Worm (Caenorhabditis elegans) whole organism, young adult: Measurements from ENCODE around the gene Y57G11C.14.

Source experiments
- B0336.3 ChIP-seq: fragments of 200-800 bp; sonication (Bioruptor generic); IDR thresholded peaks from 2 replicates; pipeline ENCODE4 v1.3.6; 2022; ENCODE audit warnings: missing genetic modification characterization, missing compliant biosample characterization
- D2030.7 ChIP-seq: fragments of 200-800 bp; sonication (Bioruptor generic); IDR thresholded peaks from 2 replicates; pipeline ENCODE4 v1.3.6; 2022; ENCODE audit warnings: missing genetic modification reagents, missing genetic modification characterization, missing compliant biosample characterization
- F23B12.7 ChIP-seq: sonication (generic microtip); optimal IDR thresholded peaks from 2 replicates; lab custom pipeline; 2017; ENCODE audit warnings: missing genetic modification characterization, mild to moderate bottlenecking, missing compliant biosample characterization, antibody characterized with exemption, moderate library complexity; ENCODE audit not compliant: insufficient read depth
- F33H1.4 ChIP-seq: fragments of 200-800 bp; sonication (Bioruptor generic); IDR thresholded peaks from 2 replicates; pipeline ENCODE4 v1.3.6; 2022; ENCODE audit warnings: missing genetic modification reagents, missing genetic modification characterization, missing compliant biosample characterization
- F39B2.1 ChIP-seq: fragments of 200-800 bp; sonication (Bioruptor generic); IDR thresholded peaks from 2 replicates; pipeline ENCODE4 v1.3.6; 2022; ENCODE audit warnings: missing genetic modification reagents, missing genetic modification characterization, missing compliant biosample characterization
- F49E8.2 ChIP-seq: sonication (generic microtip); optimal IDR thresholded peaks from 3 replicates; lab custom pipeline; 2017; ENCODE audit warnings: missing genetic modification characterization, mild to moderate bottlenecking, missing compliant biosample characterization, antibody characterized with exemption, moderate library complexity; ENCODE audit not compliant: insufficient read depth
- F52B5.7 ChIP-seq: sonication (generic microtip); optimal IDR thresholded peaks from 2 replicates; lab custom pipeline; 2016; ENCODE audit warnings: mild to moderate bottlenecking, missing genetic modification characterization, missing compliant biosample characterization
- F57A8.1 ChIP-seq: fragments of 200-800 bp; sonication (Bioruptor generic); optimal IDR thresholded peaks from 2 replicates; lab custom pipeline; 2018; ENCODE audit warnings: mild to moderate bottlenecking, missing genetic modification characterization, moderate library complexity, missing compliant biosample characterization
- K12H6.12 ChIP-seq: fragments of 200-800 bp; sonication (Bioruptor generic); optimal IDR thresholded peaks from 2 replicates; lab custom pipeline; 2018; ENCODE audit warnings: mild to moderate bottlenecking, missing genetic modification characterization, missing compliant biosample characterization
- Y67H2A.10 ChIP-seq: fragments of 200-800 bp; sonication (Bioruptor generic); conservative IDR thresholded peaks from 2 replicates; pipeline ENCODE4 v1.3.6; 2022; ENCODE audit warnings: missing genetic modification reagents, missing genetic modification characterization, missing compliant biosample characterization
- ZK185.1 ChIP-seq: sonication (generic microtip); optimal IDR thresholded peaks from 2 replicates; lab custom pipeline; 2016; ENCODE audit warnings: mild to moderate bottlenecking, missing genetic modification characterization, missing compliant biosample characterization; ENCODE audit not compliant: poor library complexity, severe bottlenecking
- akir-1 ChIP-seq: fragments of 200-800 bp; sonication (Bioruptor generic); optimal IDR thresholded peaks from 2 replicates; lab custom pipeline; 2018; ENCODE audit warnings: mild to moderate bottlenecking, missing genetic modification characterization, moderate library complexity, missing compliant biosample characterization
- ama-1 ChIP-seq, 3 experiments: fragments of 150-350 bp in 1 of 3; sonication (generic microtip) in 2 of 3; optimal IDR thresholded peaks; 2 replicates each; lab custom pipeline; 2014 to 2018; ENCODE audit warnings: missing biosample characterization in 2 of 3, missing genetic modification characterization in 2 of 3, missing genetic modification reagents in 2 of 3
- aptf-3 ChIP-seq: fragments of 200-800 bp; sonication (Bioruptor generic); IDR thresholded peaks from 2 replicates; pipeline ENCODE4 v1.3.6; 2022; ENCODE audit warnings: missing genetic modification characterization, missing compliant biosample characterization
- attf-5 ChIP-seq: fragments of 200-800 bp; sonication (Bioruptor generic); optimal IDR thresholded peaks from 2 replicates; lab custom pipeline; 2018; ENCODE audit warnings: mild to moderate bottlenecking, missing genetic modification characterization, missing compliant biosample characterization
- bed-1 ChIP-seq: fragments of 200-800 bp; sonication (Bioruptor generic); IDR thresholded peaks from 2 replicates; pipeline ENCODE4 v1.3.6; 2022; ENCODE audit warnings: missing genetic modification reagents, missing genetic modification characterization, missing compliant biosample characterization
- bed-2 ChIP-seq: fragments of 200-800 bp; sonication (Bioruptor generic); IDR thresholded peaks from 2 replicates; pipeline ENCODE4 v1.3.6; 2022; ENCODE audit warnings: missing genetic modification reagents, missing genetic modification characterization, missing compliant biosample characterization
- cebp-1 ChIP-seq, 2 experiments: fragments of 200-800 bp in 1 of 2; sonication (Bioruptor generic) in 1 of 2; sonication (generic microtip) in 1 of 2; IDR thresholded peaks in 1 of 2; optimal IDR thresholded peaks in 1 of 2; 2 replicates each; pipeline versions ENCODE4 v1.3.6 to Lab custom; 2017 to 2022; ENCODE audit warnings: missing compliant biosample characterization in 2 of 2, missing genetic modification characterization in 2 of 2, mild to moderate bottlenecking in 1 of 2, missing genetic modification reagents in 1 of 2, moderate library complexity in 1 of 2
- cebp-2 ChIP-seq: fragments of 200-800 bp; sonication (Bioruptor generic); IDR thresholded peaks from 2 replicates; pipeline ENCODE4 v1.3.6; 2022; ENCODE audit warnings: missing genetic modification characterization, missing compliant biosample characterization
- ceh-91 ChIP-seq: fragments of 200-800 bp; sonication (Bioruptor generic); IDR thresholded peaks from 2 replicates; pipeline ENCODE4 v1.3.6; 2022; ENCODE audit warnings: missing genetic modification reagents, missing genetic modification characterization, missing compliant biosample characterization
- dpff-1 ChIP-seq: sonication (generic microtip); optimal IDR thresholded peaks from 2 replicates; lab custom pipeline; 2017; ENCODE audit warnings: mild to moderate bottlenecking, missing genetic modification characterization, missing compliant biosample characterization
- dpl-1 ChIP-seq: fragments of 150-350 bp; optimal IDR thresholded peaks from 2 replicates; lab custom pipeline; 2014; ENCODE audit warnings: missing biosample characterization, missing genetic modification reagents, missing genetic modification characterization
- efl-1 ChIP-seq: fragments of 150-350 bp; optimal IDR thresholded peaks from 2 replicates; lab custom pipeline; 2014; ENCODE audit warnings: missing biosample characterization, missing genetic modification reagents, missing genetic modification characterization
- egl-18 ChIP-seq: fragments of 200-800 bp; sonication (Bioruptor generic); IDR thresholded peaks from 2 replicates; pipeline ENCODE4 v1.3.6; 2022; ENCODE audit warnings: missing genetic modification reagents, missing genetic modification characterization, missing compliant biosample characterization
- egl-44 ChIP-seq: fragments of 200-800 bp; sonication (Bioruptor generic); IDR thresholded peaks from 2 replicates; pipeline ENCODE4 v1.3.6; 2022; ENCODE audit warnings: missing genetic modification reagents, missing genetic modification characterization, missing compliant biosample characterization
- egrh-3 ChIP-seq: fragments of 200-800 bp; sonication (Bioruptor generic); IDR thresholded peaks from 2 replicates; pipeline ENCODE4 v1.3.6; 2022; ENCODE audit warnings: missing genetic modification reagents, missing genetic modification characterization, missing compliant biosample characterization
- ekl-4 ChIP-seq: fragments of 200-800 bp; sonication (Bioruptor generic); IDR thresholded peaks from 2 replicates; pipeline ENCODE4 v1.3.6; 2022; ENCODE audit warnings: missing genetic modification reagents, missing genetic modification characterization, missing compliant biosample characterization
- fkh-3 ChIP-seq: sonication (generic microtip); optimal IDR thresholded peaks from 2 replicates; lab custom pipeline; 2016; ENCODE audit warnings: mild to moderate bottlenecking, missing genetic modification characterization, missing compliant biosample characterization
- gei-17 ChIP-seq: fragments of 200-800 bp; sonication (Bioruptor generic); optimal IDR thresholded peaks from 2 replicates; lab custom pipeline; 2018; ENCODE audit warnings: mild to moderate bottlenecking, missing genetic modification characterization, missing compliant biosample characterization
- hsf-1 ChIP-seq: fragments of 200-800 bp; sonication (Bioruptor generic); IDR thresholded peaks from 2 replicates; pipeline ENCODE4 v1.3.6; 2022; ENCODE audit warnings: missing genetic modification reagents, missing genetic modification characterization, missing compliant biosample characterization
- lin-40 ChIP-seq: sonication (generic microtip); optimal IDR thresholded peaks from 2 replicates; lab custom pipeline; 2016; ENCODE audit warnings: missing genetic modification characterization, mild to moderate bottlenecking, missing compliant biosample characterization, missing genotype, missing genetic modification reagents
- lin-54 ChIP-seq: fragments of 200-800 bp; sonication (Bioruptor generic); optimal IDR thresholded peaks from 2 replicates; lab custom pipeline; 2018; ENCODE audit warnings: mild to moderate bottlenecking, missing genetic modification characterization, missing compliant biosample characterization
- lsl-1 ChIP-seq: fragments of 200-800 bp; sonication (Bioruptor generic); optimal IDR thresholded peaks from 2 replicates; lab custom pipeline; 2018; ENCODE audit warnings: mild to moderate bottlenecking, missing genetic modification characterization, moderate library complexity, missing compliant biosample characterization
- mcd-1 ChIP-seq: fragments of 200-800 bp; sonication (Bioruptor generic); IDR thresholded peaks from 2 replicates; pipeline ENCODE4 v1.3.6; 2022; ENCODE audit warnings: missing genetic modification reagents, missing genetic modification characterization, missing compliant biosample characterization
- mel-28 ChIP-seq: sonication (generic microtip); optimal IDR thresholded peaks from 2 replicates; lab custom pipeline; 2016; ENCODE audit warnings: borderline replicate concordance, mild to moderate bottlenecking, missing genetic modification characterization, missing compliant biosample characterization
- nfyb-1 ChIP-seq: fragments of 200-800 bp; sonication (Bioruptor generic); IDR thresholded peaks from 2 replicates; pipeline ENCODE4 v1.3.6; 2022; ENCODE audit warnings: missing genetic modification reagents, missing genetic modification characterization, missing compliant biosample characterization
- nhr-90 ChIP-seq: sonication (generic microtip); optimal IDR thresholded peaks from 2 replicates; lab custom pipeline; 2016; ENCODE audit warnings: missing genotype, mild to moderate bottlenecking, missing genetic modification characterization, missing compliant biosample characterization
- rec-8 ChIP-seq, 2 experiments: sonication (generic microtip); optimal IDR thresholded peaks; 2 replicates each; lab custom pipeline; 2016; ENCODE audit warnings: mild to moderate bottlenecking in 2 of 2, missing genetic modification characterization in 2 of 2, missing genetic modification reagents in 2 of 2, missing genotype in 2 of 2, missing biosample characterization in 1 of 2, missing compliant biosample characterization in 1 of 2, moderate library complexity in 1 of 2
- repo-1 ChIP-seq: sonication (generic microtip); optimal IDR thresholded peaks from 2 replicates; lab custom pipeline; 2017; ENCODE audit warnings: mild to moderate bottlenecking, missing genetic modification characterization, missing compliant biosample characterization
- snpc-1.1 ChIP-seq: sonication (generic microtip); optimal IDR thresholded peaks from 2 replicates; lab custom pipeline; 2017; ENCODE audit warnings: missing genetic modification characterization, mild to moderate bottlenecking, missing compliant biosample characterization, antibody characterized with exemption, moderate library complexity, missing genotype, missing genetic modification reagents; ENCODE audit not compliant: insufficient read depth
- snpc-1.3 ChIP-seq: sonication (generic microtip); optimal IDR thresholded peaks from 2 replicates; lab custom pipeline; 2017; ENCODE audit warnings: missing genetic modification characterization, mild to moderate bottlenecking, missing compliant biosample characterization, antibody characterized with exemption, moderate library complexity, missing genotype, missing genetic modification reagents; ENCODE audit not compliant: insufficient read depth
- sptf-2 ChIP-seq: fragments of 200-800 bp; sonication (Bioruptor generic); optimal IDR thresholded peaks from 2 replicates; lab custom pipeline; 2018; ENCODE audit warnings: mild to moderate bottlenecking, missing genetic modification characterization, missing compliant biosample characterization
- tbx-9 ChIP-seq: sonication (generic microtip); optimal IDR thresholded peaks from 2 replicates; lab custom pipeline; 2016; ENCODE audit warnings: borderline replicate concordance, missing genetic modification characterization, inconsistent platforms, missing compliant biosample characterization
- zim-3 ChIP-seq: sonication (generic microtip); optimal IDR thresholded peaks from 2 replicates; lab custom pipeline; 2017; ENCODE audit warnings: mild to moderate bottlenecking, missing genetic modification characterization, moderate library complexity, missing compliant biosample characterization
- ztf-18 ChIP-seq: sonication (generic microtip); optimal IDR thresholded peaks from 2 replicates; lab custom pipeline; 2016; ENCODE audit warnings: missing genotype, mild to moderate bottlenecking, missing genetic modification characterization, missing compliant biosample characterization
- ztf-28 ChIP-seq: fragments of 200-800 bp; sonication (Bioruptor generic); IDR thresholded peaks from 2 replicates; pipeline ENCODE4 v1.3.6; 2022; ENCODE audit warnings: missing genetic modification reagents, missing genetic modification characterization, missing compliant biosample characterization

Gene Y57G11C.14

ce11 chrIV:14764719-14765173, 34.4 kb upstream of the Y57G11C.14 start (continued):
- TF ChIP-seq akir-1 (GFP tag; lab: Kevin White, UChicago) = no peak
- TF ChIP-seq F52B5.7 (tag; lab: Kevin White, UChicago) = no peak
- peak; percentile 54 for TF ChIP-seq ztf-18 (tag; lab: Kevin White, UChicago)
- TF ChIP-seq snpc-1.1 (tag; lab: Kevin White, UChicago) = peak; percentile 96
- TF ChIP-seq sptf-2 = no peak
- peak; percentile 57 for TF ChIP-seq hsf-1 (GFP tag; lab: Robert Waterston, UW)
- no peak for TF ChIP-seq gei-17 (GFP tag; lab: Kevin White, UChicago)
- no peak for TF ChIP-seq fkh-3 (tag; lab: Kevin White, UChicago)
- peak; percentile 70 for TF ChIP-seq lin-54 (GFP tag; lab: Kevin White, UChicago)
- no peak for TF ChIP-seq nhr-90 (tag; lab: Kevin White, UChicago)
- no peak for TF ChIP-seq cebp-1 (GFP tag; IDR thresholded peaks at IDR 0.05; lab: Robert Waterston, UW)
- TF ChIP-seq cebp-1 (tag; optimal IDR thresholded peaks at IDR 0.05; lab: Kevin White, UChicago) = no peak
- TF ChIP-seq lin-40 (tag; lab: Kevin White, UChicago) = no peak
- TF ChIP-seq F33H1.4 (GFP tag; lab: Robert Waterston, UW) = peak; percentile 72
- peak; percentile 25 for TF ChIP-seq efl-1 (GFP tag; lab: Kevin White, UChicago)
- no peak for TF ChIP-seq ama-1 (optimal IDR thresholded peaks at IDR 0.05; lab: Kevin White, UChicago)
- peak in 1 of 2 experiments; percentile 41 for TF ChIP-seq ama-1 (GFP tag; optimal IDR thresholded peaks at IDR 0.05; lab: Kevin White, UChicago)
- TF ChIP-seq bed-2 = no peak
- TF ChIP-seq F57A8.1 (GFP tag; lab: Kevin White, UChicago) = no peak
- TF ChIP-seq ceh-91 = peak; percentile 63; the same call in 1 of the 2 replicates
- no peak for TF ChIP-seq zim-3 (tag; lab: Kevin White, UChicago)
- TF ChIP-seq dpl-1 (GFP tag; lab: Kevin White, UChicago) = no peak
- TF ChIP-seq mcd-1 (GFP tag; lab: Robert Waterston, UW) = peak; percentile 76
- 0 out of 2 replicates have a peak, but pooled peaks have one; percentile 14 for TF ChIP-seq F39B2.1 (GFP tag; lab: Robert Waterston, UW)
- TF ChIP-seq egl-44 = 0 out of 2 replicates have a peak, but pooled peaks have one; percentile 26
- no peak for TF ChIP-seq bed-1 (GFP tag; lab: Robert Waterston, UW)
- no peak for TF ChIP-seq dpff-1 (tag; lab: Kevin White, UChicago)
- TF ChIP-seq rec-8 (tag; optimal IDR thresholded peaks at IDR 0.05; lab: Kevin White, UChicago) = no peak
- TF ChIP-seq tbx-9 (tag; lab: Kevin White, UChicago) = no peak
- TF ChIP-seq B0336.3 (GFP tag; lab: Robert Waterston, UW) = peak; percentile 91
- no peak for TF ChIP-seq attf-5 (GFP tag; lab: Kevin White, UChicago)
- TF ChIP-seq D2030.7 (GFP tag; lab: Robert Waterston, UW) = peak; percentile 98
- TF ChIP-seq ztf-28 = peak; percentile 72; the same call in 1 of the 2 replicates
- TF ChIP-seq egrh-3 = no peak
- peak; percentile 68; the same call in 1 of the 2 replicates for TF ChIP-seq nfyb-1 (GFP tag; lab: Robert Waterston, UW)
- TF ChIP-seq repo-1 (tag; lab: Kevin White, UChicago) = peak; percentile 1
- TF ChIP-seq ZK185.1 (tag; lab: Kevin White, UChicago) = no peak
- peak; percentile 95 for TF ChIP-seq snpc-1.3
- peak; percentile 96 for TF ChIP-seq lsl-1
- no peak for TF ChIP-seq aptf-3 (GFP tag; lab: Robert Waterston, UW)
- TF ChIP-seq F23B12.7 (tag; lab: Kevin White, UChicago) = peak; percentile 38
- no peak for TF ChIP-seq K12H6.12
- no peak for TF ChIP-seq mel-28
- peak; percentile 71 for TF ChIP-seq F49E8.2 (tag; lab: Kevin White, UChicago)
- TF ChIP-seq cebp-2 = no peak
- TF ChIP-seq egl-18 = no peak
- peak; percentile 71 for TF ChIP-seq ekl-4 (GFP tag; lab: Robert Waterston, UW)
- TF ChIP-seq Y67H2A.10 (GFP tag; lab: Robert Waterston, UW) = 0 out of 2 replicates have a peak, but pooled peaks have one; percentile 32
